Fruit fly (Drosophila melanogaster) whole organism, wandering third instar larva: Measurements from ENCODE around the gene CG11241.

Experiments
- Abd-B ChIP-seq: fragments of >200 bp; optimal IDR thresholded peaks from 2 replicates; lab custom pipeline; 2017; ENCODE audit warnings: missing biosample characterization, missing genetic modification characterization
- CG32264 ChIP-seq: fragments of 200-800 bp; sonication (Bioruptor generic); optimal IDR thresholded peaks from 2 replicates; lab custom pipeline; 2016; ENCODE audit warnings: missing biosample characterization, missing genetic modification characterization
- GATAd ChIP-seq: sonication (Bioruptor generic); optimal IDR thresholded peaks from 2 replicates; lab custom pipeline; 2016; ENCODE audit warnings: missing biosample characterization, missing genetic modification characterization
- Hr83 ChIP-seq: fragments of 200-300 bp; sonication (Bioruptor generic); optimal IDR thresholded peaks from 2 replicates; lab custom pipeline; 2016; ENCODE audit warnings: missing biosample characterization, mild to moderate bottlenecking, missing genetic modification characterization, moderate library complexity; ENCODE audit not compliant: poor library complexity, severe bottlenecking
- Jra ChIP-seq: sonication (Bioruptor generic); optimal IDR thresholded peaks from 2 replicates; lab custom pipeline; 2016; ENCODE audit warnings: missing biosample characterization, missing genetic modification characterization
- dmrt93B ChIP-seq: fragments of 200-800 bp; sonication (Bioruptor generic); optimal IDR thresholded peaks from 2 replicates; lab custom pipeline; 2018; ENCODE audit warnings: missing biosample characterization, mild to moderate bottlenecking, missing genetic modification characterization
- h ChIP-seq: fragments of 200-800 bp; sonication (Bioruptor generic); optimal IDR thresholded peaks from 3 replicates; lab custom pipeline; 2016; ENCODE audit warnings: missing biosample characterization, mild to moderate bottlenecking, missing genetic modification characterization
- rgr ChIP-seq: fragments of 200-800 bp; sonication (Bioruptor generic); optimal IDR thresholded peaks from 3 replicates; lab custom pipeline; 2016; ENCODE audit warnings: missing biosample characterization, mild to moderate bottlenecking, missing genetic modification characterization
- sv ChIP-seq: fragments of 200-800 bp; sonication (Bioruptor generic); optimal IDR thresholded peaks from 3 replicates; lab custom pipeline; 2016; ENCODE audit warnings: missing biosample characterization, missing genetic modification characterization
- tai ChIP-seq: sonication (Bioruptor generic); optimal IDR thresholded peaks from 2 replicates; lab custom pipeline; 2016; ENCODE audit warnings: missing biosample characterization, missing genetic modification characterization
- usp ChIP-seq: fragments of >200 bp; optimal IDR thresholded peaks from 2 replicates; lab custom pipeline; 2017; ENCODE audit warnings: missing biosample characterization, missing genetic modification characterization

DNA sequence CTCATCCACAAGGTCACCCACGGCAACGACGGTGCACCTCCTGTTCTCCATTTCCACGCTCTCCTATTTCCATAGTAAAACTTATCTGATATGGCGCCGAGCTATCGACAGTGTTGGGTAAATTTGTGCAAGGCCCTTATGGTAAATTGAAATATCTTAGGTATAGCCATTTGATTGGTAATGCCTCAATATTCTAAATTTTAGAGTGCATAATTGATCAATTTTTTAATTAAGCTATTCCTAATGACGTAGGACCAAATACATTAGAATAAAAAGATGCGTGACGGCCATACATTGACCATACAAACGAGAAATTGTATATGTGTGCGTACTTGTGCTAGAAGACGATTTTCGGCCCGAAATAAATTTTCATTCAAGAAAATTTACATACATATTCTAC lies 16.2 kb downstream of the CG11241 start, which contains the start of gene CG14451:
- TF ChIP-seq CG32264 (GFP tag; lab: Kevin White, UChicago) (no peak), usp (GFP tag; lab: Kevin White, UChicago) (no peak), h (GFP tag; lab: Kevin White, UChicago) (no peak), Jra (GFP tag; lab: Kevin White, UChicago) (no peak), rgr (no peak), Hr83 (no peak), dmrt93B (GFP tag; lab: Kevin White, UChicago) (no peak), tai (GFP tag; lab: Kevin White, UChicago) (no peak), sv (GFP tag; lab: Kevin White, UChicago) (no peak), GATAd (no peak), Abd-B (GFP tag; lab: Kevin White, UChicago) (no peak)
